Worm (Caenorhabditis elegans) whole organism, L2 larva: Measurements from ENCODE around the gene scl-12.

Experiments used
- R02D3.7 ChIP-seq: fragments of 150-350 bp; optimal IDR thresholded peaks from 2 replicates; lab custom pipeline; 2014; ENCODE audit warnings: missing biosample characterization, missing genetic modification characterization
- alr-1 ChIP-seq: fragments of 150-350 bp; optimal IDR thresholded peaks from 2 replicates; lab custom pipeline; 2014; ENCODE audit warnings: missing biosample characterization, missing genetic modification characterization
- aly-2 ChIP-seq: fragments of 150-350 bp; optimal IDR thresholded peaks from 2 replicates; lab custom pipeline; 2014; ENCODE audit warnings: missing biosample characterization, missing genetic modification characterization
- ama-1 ChIP-seq: fragments of 150-350 bp; optimal IDR thresholded peaks from 2 replicates; lab custom pipeline; 2018; ENCODE audit warnings: inconsistent platforms
- blmp-1 ChIP-seq: sonication (generic microtip); optimal IDR thresholded peaks from 2 replicates; lab custom pipeline; 2017; ENCODE audit warnings: missing genetic modification characterization, mild to moderate bottlenecking, missing compliant biosample characterization, antibody characterized with exemption, moderate library complexity; ENCODE audit not compliant: insufficient read depth
- ceh-16 ChIP-seq: fragments of 150-350 bp; optimal IDR thresholded peaks from 2 replicates; lab custom pipeline; 2014; ENCODE audit warnings: missing biosample characterization, missing genetic modification characterization
- crh-2 ChIP-seq: sonication (generic microtip); optimal IDR thresholded peaks from 2 replicates; lab custom pipeline; 2017; ENCODE audit warnings: missing biosample characterization, missing genetic modification characterization
- elt-3 ChIP-seq: sonication (generic microtip); optimal IDR thresholded peaks from 2 replicates; lab custom pipeline; 2017; ENCODE audit warnings: missing biosample characterization, missing genetic modification characterization
- fos-1 ChIP-seq: fragments of 150-350 bp; optimal IDR thresholded peaks from 2 replicates; lab custom pipeline; 2014; ENCODE audit warnings: missing biosample characterization, missing genetic modification characterization
- gmeb-1 ChIP-seq: fragments of 150-350 bp; optimal IDR thresholded peaks from 2 replicates; lab custom pipeline; 2014; ENCODE audit warnings: missing biosample characterization, missing genetic modification characterization
- lin-11 ChIP-seq: fragments of 150-350 bp; sonication (generic microtip); optimal IDR thresholded peaks from 2 replicates; lab custom pipeline; 2014; ENCODE audit warnings: missing biosample characterization, missing genetic modification characterization, inconsistent platforms, mixed read lengths
- lin-13 ChIP-seq: fragments of 150-350 bp; optimal IDR thresholded peaks from 2 replicates; lab custom pipeline; 2014; ENCODE audit warnings: missing biosample characterization, missing genetic modification reagents, missing genetic modification characterization
- lin-39 ChIP-seq: fragments of 150-350 bp; optimal IDR thresholded peaks from 2 replicates; lab custom pipeline; 2014; ENCODE audit warnings: missing biosample characterization, missing genetic modification reagents, missing genetic modification characterization
- lsy-2 ChIP-seq, 2 experiments: fragments of 150-350 bp in 1 of 2; sonication (generic microtip) in 1 of 2; optimal IDR thresholded peaks; 2 replicates each; lab custom pipeline; 2014 to 2017; ENCODE audit warnings: missing biosample characterization in 2 of 2, missing genetic modification characterization in 2 of 2
- mab-5 ChIP-seq: fragments of 150-350 bp; optimal IDR thresholded peaks from 2 replicates; lab custom pipeline; 2014; ENCODE audit warnings: missing biosample characterization, missing genetic modification characterization
- mbf-1 ChIP-seq: sonication (generic microtip); optimal IDR thresholded peaks from 2 replicates; lab custom pipeline; 2017; ENCODE audit warnings: missing biosample characterization, missing genetic modification characterization
- nhr-10 ChIP-seq: sonication (generic microtip); optimal IDR thresholded peaks from 2 replicates; lab custom pipeline; 2017; ENCODE audit warnings: missing biosample characterization, missing genetic modification characterization
- nhr-12 ChIP-seq: fragments of 150-350 bp; optimal IDR thresholded peaks from 2 replicates; lab custom pipeline; 2014; ENCODE audit warnings: missing biosample characterization, missing genetic modification characterization
- nhr-21 ChIP-seq: fragments of 150-350 bp; optimal IDR thresholded peaks from 2 replicates; lab custom pipeline; 2014; ENCODE audit warnings: missing biosample characterization, missing genetic modification characterization
- nhr-23 ChIP-seq: fragments of 150-350 bp; optimal IDR thresholded peaks from 2 replicates; lab custom pipeline; 2014; ENCODE audit warnings: missing biosample characterization, missing genetic modification reagents, missing genetic modification characterization
- nhr-237 ChIP-seq: fragments of 150-350 bp; optimal IDR thresholded peaks from 2 replicates; lab custom pipeline; 2014; ENCODE audit warnings: missing biosample characterization, missing genetic modification characterization
- nhr-25 ChIP-seq: fragments of 150-350 bp; sonication (generic microtip); optimal IDR thresholded peaks from 3 replicates; lab custom pipeline; 2014; ENCODE audit warnings: missing biosample characterization, missing genetic modification characterization
- nhr-6 ChIP-seq: fragments of 150-350 bp; optimal IDR thresholded peaks from 2 replicates; lab custom pipeline; 2014; ENCODE audit warnings: missing biosample characterization, missing genetic modification characterization
- peb-1 ChIP-seq: fragments of 150-350 bp; optimal IDR thresholded peaks from 2 replicates; lab custom pipeline; 2014; ENCODE audit warnings: missing biosample characterization, missing genetic modification characterization
- sem-4 ChIP-seq: fragments of 150-350 bp; optimal IDR thresholded peaks from 2 replicates; lab custom pipeline; 2014; ENCODE audit warnings: missing biosample characterization, missing genetic modification reagents, missing genetic modification characterization
- sma-9 ChIP-seq, 2 experiments: fragments of 150-350 bp in 1 of 2; sonication (generic microtip) in 1 of 2; optimal IDR thresholded peaks; 2 replicates each; lab custom pipeline; 2014 to 2016; ENCODE audit warnings: missing genetic modification characterization in 2 of 2, mild to moderate bottlenecking in 1 of 2, missing biosample characterization in 1 of 2, missing compliant biosample characterization in 1 of 2, missing genetic modification reagents in 1 of 2, moderate library complexity in 1 of 2
- snpc-4 ChIP-seq: fragments of 150-350 bp; optimal IDR thresholded peaks from 2 replicates; lab custom pipeline; 2014; ENCODE audit warnings: missing biosample characterization, missing genetic modification characterization
- unc-39 ChIP-seq: fragments of 150-350 bp; optimal IDR thresholded peaks from 2 replicates; lab custom pipeline; 2014; ENCODE audit warnings: missing biosample characterization, missing genetic modification characterization
- ztf-1 ChIP-seq: fragments of 200-800 bp; sonication (Bioruptor generic); conservative IDR thresholded peaks from 2 replicates; pipeline ENCODE4 v1.3.6; 2022; ENCODE audit warnings: missing genetic modification characterization, missing compliant biosample characterization
- ztf-11 ChIP-seq: sonication (generic microtip); optimal IDR thresholded peaks from 2 replicates; lab custom pipeline; 2017; ENCODE audit warnings: missing biosample characterization, missing genetic modification characterization
- ztf-4 ChIP-seq: fragments of 150-350 bp; optimal IDR thresholded peaks from 2 replicates; lab custom pipeline; 2014; ENCODE audit warnings: missing biosample characterization, missing genetic modification characterization

Gene scl-12

DNA sequence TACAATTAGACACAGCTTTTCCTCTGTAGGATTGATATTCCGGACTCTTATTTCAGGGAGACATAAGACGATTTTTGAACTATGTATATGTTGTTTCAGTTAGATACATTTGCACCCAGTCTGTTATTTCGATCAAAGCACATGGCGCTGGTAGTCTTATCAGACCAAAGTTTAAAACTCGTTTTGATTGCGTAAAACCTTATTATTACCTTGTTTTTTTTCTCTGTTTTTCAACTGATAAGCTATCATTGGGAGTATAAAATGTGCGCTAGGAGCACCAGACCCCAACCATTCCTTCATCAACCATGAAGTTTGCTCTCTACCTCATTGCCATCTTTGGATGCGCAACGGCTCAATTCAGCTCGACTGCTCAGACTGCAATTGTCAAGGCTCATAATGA, at the start of gene scl-12:
Gene scl-12 (plus strand): TSS at position 301 of the 400 bp plus-strand sequence.
- TF ChIP-seq lin-39 (tag; lab: Kevin White, UChicago), result no peak
- TF ChIP-seq sma-9 (GFP tag; optimal IDR thresholded peaks at IDR 0.05; lab: Kevin White, UChicago), result no peak
- no peak for TF ChIP-seq sma-9 (tag; optimal IDR thresholded peaks at IDR 0.05; lab: Kevin White, UChicago)
- TF ChIP-seq, all 48 proteins: peak for 0

DNA sequence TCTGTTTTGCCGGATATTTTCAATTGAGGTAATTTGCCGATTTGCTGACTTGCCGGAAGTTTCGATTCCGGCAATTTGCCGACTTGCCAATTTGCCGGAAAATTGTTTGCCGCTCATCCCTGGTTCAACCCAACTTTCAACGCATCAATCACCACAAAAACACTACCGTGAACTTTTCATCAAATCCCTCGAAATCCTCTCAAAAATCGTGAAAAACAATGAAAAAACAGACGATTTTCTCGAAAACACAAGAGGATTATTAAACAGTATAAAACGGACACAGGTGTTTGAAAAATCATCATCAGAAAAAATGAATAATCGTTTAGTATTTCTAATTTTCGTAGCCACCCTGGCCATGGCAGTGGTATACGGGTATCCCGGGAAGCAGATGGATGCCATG, 45.5 kb upstream of the scl-12 start, which contains the start of gene Y39H10A.1:
Gene Y39H10A.1 (plus strand): TSS at position 301 of the 400 bp plus-strand sequence.
- TF ChIP-seq alr-1 (tag; lab: Kevin White, UChicago) (no peak), blmp-1 (no peak), nhr-10 (tag; lab: Kevin White, UChicago) (no peak), nhr-23 (tag; lab: Kevin White, UChicago) (no peak), peb-1 (tag; lab: Kevin White, UChicago) (no peak), ztf-11 (tag; lab: Kevin White, UChicago) (no peak), lsy-2 (tag; optimal IDR thresholded peaks at IDR 0.05; lab: Kevin White, UChicago) (no peak), ztf-1 (GFP tag; lab: Robert Waterston, UW) (no peak), ama-1 (lab: Kevin White, UChicago) (no peak), ceh-16 (tag; lab: Kevin White, UChicago) (no peak), nhr-12 (no peak), nhr-25 (no peak)

ce11 chrV:3768270-3768669, 44.1 kb upstream of the scl-12 start, which contains the start of gene R08E5.4:
TSS of gene R08E5.4 (plus strand) at chrV:3768570.
- no peak for TF ChIP-seq nhr-23 (tag; lab: Kevin White, UChicago)
- no peak for TF ChIP-seq alr-1 (tag; lab: Kevin White, UChicago)
- no peak for TF ChIP-seq lin-13 (GFP tag; lab: Kevin White, UChicago)
- TF ChIP-seq aly-2 (tag; lab: Kevin White, UChicago), result no peak
- TF ChIP-seq lin-11 (tag; lab: Kevin White, UChicago), result no peak

- peak; percentile 18 for TF ChIP-seq sma-9 (GFP tag; optimal IDR thresholded peaks at IDR 0.05; lab: Kevin White, UChicago)
- TF ChIP-seq sma-9 (tag; optimal IDR thresholded peaks at IDR 0.05; lab: Kevin White, UChicago), result no peak
- TF ChIP-seq fos-1 (tag; lab: Kevin White, UChicago), result no peak
- TF ChIP-seq nhr-21 (tag; lab: Kevin White, UChicago), result peak; percentile 4
- no peak for TF ChIP-seq snpc-4 (tag; lab: Kevin White, UChicago)
- peak; percentile 12 for TF ChIP-seq gmeb-1 (tag; lab: Kevin White, UChicago)
- TF ChIP-seq nhr-25, result peak; percentile 12
- peak; percentile 29 for TF ChIP-seq crh-2
- TF ChIP-seq, all 48 proteins: peak for 5
Measured at ce11 chrV:3771437-3772256, 40.7 kb upstream of the scl-12 start, which contains the start of the genes R08E5.1 and rips-1. TSS of gene R08E5.1 (minus strand) at chrV:3771518. TSS of gene rips-1 (plus strand) at chrV:3772021.

- TF ChIP-seq nhr-237 (tag; lab: Kevin White, UChicago) (no peak), ztf-4 (tag; lab: Kevin White, UChicago) (no peak), sma-9 (GFP tag; optimal IDR thresholded peaks at IDR 0.05; lab: Kevin White, UChicago) (no peak), sma-9 (tag; optimal IDR thresholded peaks at IDR 0.05; lab: Kevin White, UChicago) (no peak), aly-2 (tag; lab: Kevin White, UChicago) (no peak), mbf-1 (tag; lab: Kevin White, UChicago) (no peak), nhr-12 (no peak), peb-1 (tag; lab: Kevin White, UChicago) (no peak), crh-2 (no peak), R02D3.7 (no peak), mab-5 (tag; lab: Kevin White, UChicago) (no peak)
- TF ChIP-seq, all 48 proteins: peak for 0
Measured at ce11 chrV:3773618-3774017, 38.8 kb upstream of the scl-12 start.

DNA sequence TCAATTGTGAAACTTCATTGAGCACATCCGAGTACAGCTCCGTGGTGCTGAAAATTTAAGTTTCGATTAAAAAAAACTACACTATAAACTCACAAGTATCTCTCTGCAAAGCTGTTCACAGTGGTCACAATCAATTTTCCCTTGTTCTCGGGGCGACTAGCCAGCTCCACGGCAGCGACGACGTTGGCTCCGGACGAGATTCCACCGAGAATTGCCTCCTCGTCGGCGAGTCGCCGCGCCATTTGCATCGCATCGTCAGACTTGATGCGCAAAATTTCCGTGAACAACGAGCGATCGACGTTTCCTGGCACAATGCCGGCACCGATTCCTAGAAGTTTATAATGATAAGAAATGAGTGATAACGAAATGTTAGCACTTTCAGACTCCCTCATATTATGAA, 37.7 kb upstream of the scl-12 start:
- TF ChIP-seq nhr-21 (tag; lab: Kevin White, UChicago) (no peak), ztf-1 (GFP tag; lab: Robert Waterston, UW) (no peak), R02D3.7 (no peak), unc-39 (tag; lab: Kevin White, UChicago) (no peak), sem-4 (tag; lab: Kevin White, UChicago) (no peak), nhr-6 (tag; lab: Kevin White, UChicago) (no peak), mab-5 (tag; lab: Kevin White, UChicago) (no peak), ceh-16 (tag; lab: Kevin White, UChicago) (no peak), blmp-1 (no peak), elt-3 (tag; lab: Kevin White, UChicago) (no peak), aly-2 (tag; lab: Kevin White, UChicago) (no peak), fos-1 (tag; lab: Kevin White, UChicago) (no peak), lsy-2 (tag; optimal IDR thresholded peaks at IDR 0.05; lab: Kevin White, UChicago) (no peak), nhr-10 (tag; lab: Kevin White, UChicago) (no peak), lin-13 (GFP tag; lab: Kevin White, UChicago) (no peak), ztf-4 (tag; lab: Kevin White, UChicago) (no peak), nhr-12 (no peak), nhr-237 (tag; lab: Kevin White, UChicago) (no peak)
